Fruit fly (Drosophila melanogaster): ENCODE results near the gene kuk.

kuk gene

dm6 chr3R:17077968-17078417 lies 2.1 kb upstream of the kuk start (continued):
- TF ChIP-seq CG4328 (GFP tag; optimal IDR thresholded peaks at IDR 0.05), result no peak
- no peak for TF ChIP-seq gem (tag; optimal IDR thresholded peaks at IDR 0.05)
- TF ChIP-seq CG8924 (tag; optimal IDR thresholded peaks at IDR 0.05), result no peak
- TF ChIP-seq CG9609 (GFP tag; optimal IDR thresholded peaks at IDR 0.05), result no peak
- TF ChIP-seq ash1 (GFP tag; optimal IDR thresholded peaks at IDR 0.05), result no peak
- TF ChIP-seq MBD-R2 (GFP tag; IDR thresholded peaks at IDR 0.05), result no peak; the same call in 1 of the 2 replicates
- no peak for TF ChIP-seq CG13424 (tag; optimal IDR thresholded peaks at IDR 0.05)
- peak; percentile 22 for TF ChIP-seq CG15514 (GFP tag; optimal IDR thresholded peaks at IDR 0.05)
- TF ChIP-seq eyg (GFP tag; optimal IDR thresholded peaks at IDR 0.05), result no peak
- peak; percentile 64 for TF ChIP-seq lab (GFP tag; optimal IDR thresholded peaks at IDR 0.05)
- TF ChIP-seq CG6765 (GFP tag; optimal IDR thresholded peaks at IDR 0.05), result no peak
- TF ChIP-seq C15 (GFP tag; IDR thresholded peaks at IDR 0.05), result no peak
- no peak for TF ChIP-seq mam (GFP tag; optimal IDR thresholded peaks at IDR 0.05)
- TF ChIP-seq sens (GFP tag), result no peak
- no peak for TF ChIP-seq eve (GFP tag; optimal IDR thresholded peaks at IDR 0.05)
- TF ChIP-seq lilli (GFP tag; optimal IDR thresholded peaks at IDR 0.05), result peak; percentile 7
- no peak for TF ChIP-seq CG3995 (GFP tag; optimal IDR thresholded peaks at IDR 0.05)
- no peak for TF ChIP-seq dmrt11E (tag; optimal IDR thresholded peaks at IDR 0.05)
- no peak for TF ChIP-seq CG15011 (GFP tag; optimal IDR thresholded peaks at IDR 0.05)
- no peak for TF ChIP-seq Dip3 (GFP tag; optimal IDR thresholded peaks at IDR 0.05)
- TF ChIP-seq CG31365 (tag; optimal IDR thresholded peaks at IDR 0.05), result no peak
- no peak for TF ChIP-seq CG4404 (GFP tag; IDR thresholded peaks at IDR 0.05)
- TF ChIP-seq cg (GFP tag; optimal IDR thresholded peaks at IDR 0.05), result peak; percentile 84
- TF ChIP-seq Jarid2 (GFP tag; optimal IDR thresholded peaks at IDR 0.05), result peak; percentile 64
- TF ChIP-seq Xbp1 (GFP tag; optimal IDR thresholded peaks at IDR 0.05), result no peak
- TF ChIP-seq peb (GFP tag; IDR thresholded peaks at IDR 0.05), result no peak
- no peak for TF ChIP-seq CG15601 (tag; optimal IDR thresholded peaks at IDR 0.05)
- TF ChIP-seq Gsc (GFP tag; IDR thresholded peaks at IDR 0.05), result no peak
- peak; percentile 90 for TF ChIP-seq sug (tag; optimal IDR thresholded peaks at IDR 0.05)
- 0 out of 3 replicates have a peak, but pooled peaks have one; percentile 49 for TF ChIP-seq CG11456 (GFP tag; IDR thresholded peaks at IDR 0.05)
- TF ChIP-seq CG32772 (GFP tag; IDR thresholded peaks at IDR 0.05), result no peak
- TF ChIP-seq tin (GFP tag; optimal IDR thresholded peaks at IDR 0.05), result no peak
- no peak for TF ChIP-seq CG12299 (tag; optimal IDR thresholded peaks at IDR 0.05)
- no peak for TF ChIP-seq CG15696 (tag; optimal IDR thresholded peaks at IDR 0.05)
- no peak for TF ChIP-seq bcd (GFP tag; optimal IDR thresholded peaks at IDR 0.05)
- TF ChIP-seq CG2129 (GFP tag; IDR thresholded peaks at IDR 0.05; ENCODE audit: partially characterized antibody), result no peak
- no peak for TF ChIP-seq CG6689 (GFP tag; IDR thresholded peaks at IDR 0.05)
- no peak for TF ChIP-seq CG2875 (GFP tag; optimal IDR thresholded peaks at IDR 0.05)
- TF ChIP-seq prd (optimal IDR thresholded peaks at IDR 0.05), result no peak
- TF ChIP-seq prd (GFP tag; IDR thresholded peaks at IDR 0.05), result no peak
- TF ChIP-seq CG30403 (GFP tag; optimal IDR thresholded peaks at IDR 0.05), result no peak
- TF ChIP-seq ranshi (GFP tag; IDR thresholded peaks at IDR 0.05), result no peak; the same call in 1 of the 2 replicates
- TF ChIP-seq zen2 (GFP tag; IDR thresholded peaks at IDR 0.05; ENCODE audit: partially characterized antibody), result no peak
- TF ChIP-seq exex (tag; optimal IDR thresholded peaks at IDR 0.05), result peak; percentile 52
- no peak; the same call in 1 of the 2 replicates for TF ChIP-seq CG14014 (GFP tag; IDR thresholded peaks at IDR 0.05)
- no peak for TF ChIP-seq CG12942 (GFP tag; optimal IDR thresholded peaks at IDR 0.05)
- no peak for TF ChIP-seq CG1832 (GFP tag; optimal IDR thresholded peaks at IDR 0.05)
- TF ChIP-seq CG11695 (GFP tag; IDR thresholded peaks at IDR 0.05), result no peak
- TF ChIP-seq esg (GFP tag; conservative IDR thresholded peaks at IDR 0.05), result no peak
- no peak for TF ChIP-seq CG1529 (GFP tag; optimal IDR thresholded peaks at IDR 0.05)
- no peak for TF ChIP-seq slp2 (GFP tag; optimal IDR thresholded peaks at IDR 0.05)
- no peak for TF ChIP-seq zfh1 (GFP tag; IDR thresholded peaks at IDR 0.05)

Measured in whole organism, embryonic.